Fruit fly (Drosophila melanogaster) whole organism, prepupa: ENCODE data around the gene eIF1.

ENCODE experiments used
- CG34406 ChIP-seq: fragments of 200-800 bp; sonication (Bioruptor generic); optimal IDR thresholded peaks from 3 replicates; lab custom pipeline; 2016; ENCODE audit warnings: missing biosample characterization, missing genetic modification characterization
- Eip75B ChIP-seq: fragments of 200-800 bp; sonication (Bioruptor generic); optimal IDR thresholded peaks from 3 replicates; lab custom pipeline; 2016; ENCODE audit warnings: missing biosample characterization, missing genetic modification characterization
- lz ChIP-seq: fragments of 200-800 bp; sonication (Bioruptor generic); optimal IDR thresholded peaks from 3 replicates; lab custom pipeline; 2016; ENCODE audit warnings: missing biosample characterization, missing genetic modification characterization

DNA sequence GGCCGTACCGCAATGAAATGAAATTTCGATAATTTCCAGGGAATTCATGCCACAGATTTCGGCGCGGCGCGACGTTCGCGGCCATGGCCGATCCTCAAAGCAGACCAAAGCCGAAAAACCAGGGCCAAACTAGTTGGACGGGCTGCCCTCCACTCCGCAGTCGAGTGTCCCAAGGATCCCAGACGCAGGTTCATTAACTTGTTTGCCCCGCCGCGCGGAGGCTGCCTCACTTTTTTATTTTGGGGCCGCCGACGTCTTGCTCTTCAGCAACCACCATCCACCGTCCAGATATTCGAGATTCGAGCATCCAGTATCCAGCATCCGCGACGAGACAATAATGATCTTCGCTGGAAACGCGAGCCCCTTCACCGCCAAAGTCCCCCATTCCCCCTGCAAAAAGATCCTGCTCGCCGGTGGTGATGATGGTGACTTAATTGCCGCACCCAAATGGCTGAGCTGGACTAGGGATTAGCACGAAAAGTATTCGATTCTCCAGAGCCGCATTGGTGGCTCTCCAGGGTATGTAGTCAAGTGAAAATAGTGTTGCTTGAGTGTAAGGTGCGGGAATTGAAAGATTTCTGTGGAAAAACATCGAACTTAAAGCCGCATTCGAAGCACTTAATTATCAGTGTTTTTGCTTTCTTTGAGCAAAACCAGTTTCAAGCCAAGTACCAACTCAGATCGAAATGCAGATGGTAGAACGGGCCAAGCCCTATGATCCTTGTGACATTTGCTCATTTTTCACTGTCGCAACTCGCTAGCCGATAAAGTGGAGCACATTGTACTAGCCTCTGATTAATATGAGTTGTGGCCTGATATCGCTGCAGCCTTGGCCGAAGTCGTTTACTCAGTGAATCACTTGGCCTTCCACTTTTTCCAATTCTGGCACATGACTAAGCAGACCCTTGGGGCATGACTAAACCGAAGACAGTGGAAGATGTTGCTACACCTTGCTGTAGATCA, 19.3 kb downstream of the eIF1 start:
- TF ChIP-seq lz (GFP tag; lab: Kevin White, UChicago) (peak; percentile 36), Eip75B (peak; percentile 11), CG34406 (no peak)
